Fruit fly (Drosophila melanogaster): Measurements from ENCODE around the gene trc.

- no peak for TF ChIP-seq net (GFP tag; optimal IDR thresholded peaks at IDR 0.05)
- TF ChIP-seq CG3032 (tag; optimal IDR thresholded peaks at IDR 0.05), result no peak
- TF ChIP-seq CG7368 (GFP tag; optimal IDR thresholded peaks at IDR 0.05), result no peak
- TF ChIP-seq CG10631 (GFP tag; optimal IDR thresholded peaks at IDR 0.05), result no peak
- TF ChIP-seq CG11902 (GFP tag; optimal IDR thresholded peaks at IDR 0.05), result no peak
- no peak for TF ChIP-seq pdm3 (GFP tag; optimal IDR thresholded peaks at IDR 0.05)
- no peak for TF ChIP-seq CG6163 (GFP tag; IDR thresholded peaks at IDR 0.05)
- TF ChIP-seq Hr38 (GFP tag; optimal IDR thresholded peaks at IDR 0.05), result no peak
- no peak for TF ChIP-seq CG16779 (tag; optimal IDR thresholded peaks at IDR 0.05)
These were observed 11.8 kb upstream of the trc start for dm6 chr3L:19845907-19846301.
